Worm (Caenorhabditis elegans): ENCODE measurements around the gene col-106.

- TF ChIP-seq him-1 (tag; optimal IDR thresholded peaks at IDR 0.05), result no peak
- TF ChIP-seq W03F9.2 (tag; optimal IDR thresholded peaks at IDR 0.05), result no peak
These were observed 4.9 kb upstream of the col-106 start for ce11 chrIV:1465462-1465861.

Measured in whole organism, L4/young adult.